Fruit fly (Drosophila melanogaster) Kc167 (cell line): ENCODE data around the gene CG12071.

Experiments used
- Myc ChIP-seq: fragments of >200 bp; optimal IDR thresholded peaks from 2 replicates; lab custom pipeline; 2017; ENCODE audit warnings: missing external identifiers
- Sin3A ChIP-seq: fragments of >200 bp; optimal IDR thresholded peaks from 2 replicates; lab custom pipeline; 2018; ENCODE audit warnings: missing external identifiers
- h ChIP-seq: fragments of >200 bp; optimal IDR thresholded peaks from 3 replicates; lab custom pipeline; 2018; ENCODE audit warnings: missing external identifiers
- insv ChIP-seq: fragments of >200 bp; optimal IDR thresholded peaks from 3 replicates; lab custom pipeline; 2018; ENCODE audit warnings: missing external identifiers
- psq ChIP-seq: fragments of >200 bp; optimal IDR thresholded peaks from 2 replicates; lab custom pipeline; 2017; ENCODE audit warnings: missing external identifiers
- ttk ChIP-seq: sonication (Bioruptor generic); optimal IDR thresholded peaks from 2 replicates; lab custom pipeline; 2017; ENCODE audit warnings: missing external identifiers

CG12071 gene

DNA sequence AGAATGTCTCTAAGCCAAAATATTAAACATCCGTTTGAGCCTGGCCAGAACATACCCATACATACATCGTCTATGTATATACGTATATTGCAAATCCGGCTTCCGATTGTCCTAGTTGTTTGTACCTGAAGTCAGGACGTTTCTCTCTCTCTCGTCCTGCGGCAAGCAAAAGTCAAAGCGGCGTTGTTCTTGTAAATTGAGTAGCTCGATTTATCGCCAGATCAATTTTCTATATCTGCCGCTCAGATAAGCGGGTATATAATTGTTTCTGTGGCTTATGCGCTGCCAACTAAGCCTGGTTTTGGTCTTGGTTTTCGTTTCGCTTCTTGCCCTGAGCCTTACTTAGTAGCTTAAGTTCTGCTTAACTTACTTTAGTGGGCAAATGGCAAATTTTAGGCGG lies 24.2 kb downstream of the CG12071 start:
- TF ChIP-seq Myc (lab: Kevin White, UChicago) (no peak), insv (lab: Kevin White, UChicago) (no peak), ttk (lab: Kevin White, UChicago) (no peak), psq (lab: Kevin White, UChicago) (no peak), Sin3A (lab: Kevin White, UChicago) (no peak), h (lab: Kevin White, UChicago) (no peak)

DNA sequence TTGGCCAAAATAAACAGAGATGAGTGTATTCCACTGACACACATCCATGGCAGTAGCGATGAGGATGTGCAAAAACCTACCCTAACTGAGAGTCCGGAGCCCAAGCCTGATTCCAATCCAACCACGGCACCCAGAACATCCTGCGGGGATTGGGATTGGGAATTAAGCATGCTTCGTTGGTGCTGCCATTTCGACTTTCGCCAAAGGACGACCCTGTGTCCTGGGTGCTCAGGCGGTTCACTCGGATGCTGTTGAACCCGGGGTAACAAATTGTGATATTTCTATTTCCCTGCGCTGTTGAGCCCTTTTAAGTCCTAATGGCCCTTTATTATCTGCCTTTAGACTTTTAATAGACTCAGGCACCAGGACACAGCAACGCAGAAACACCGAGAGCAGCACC lies 25.7 kb downstream of the CG12071 start:
- TF ChIP-seq Sin3A (lab: Kevin White, UChicago) (no peak), insv (lab: Kevin White, UChicago) (no peak), psq (lab: Kevin White, UChicago) (no peak), Myc (lab: Kevin White, UChicago) (no peak), h (lab: Kevin White, UChicago) (no peak), ttk (lab: Kevin White, UChicago) (no peak)

DNA sequence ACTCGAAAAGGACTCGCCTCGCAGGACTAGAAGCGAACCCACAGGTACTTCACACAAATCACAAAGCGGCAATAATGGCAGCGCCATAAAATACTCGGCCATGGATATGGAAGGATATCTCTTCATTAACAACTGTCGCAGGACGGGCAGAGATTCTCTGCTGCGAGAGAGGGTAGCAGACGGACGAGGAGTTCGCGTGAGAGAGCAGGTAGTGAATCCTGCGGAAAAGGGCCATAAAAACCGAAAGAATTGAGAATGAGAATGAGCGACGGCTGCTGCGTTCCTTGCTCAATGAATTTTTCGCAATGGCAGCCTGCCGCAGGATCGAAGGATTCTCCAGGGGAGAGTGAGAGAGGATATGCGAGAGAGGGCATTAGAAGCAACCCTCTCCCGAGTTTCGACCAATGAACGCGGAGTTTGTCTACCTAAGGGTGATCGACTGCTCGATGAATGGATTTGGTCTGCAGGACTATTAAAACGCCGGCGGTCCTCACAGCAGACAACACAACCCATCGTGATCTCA lies 28.9 kb downstream of the CG12071 start, which contains the start of gene tll:
Gene tll (plus strand): TSS at position 473 of the 523 bp plus-strand sequence.
- no peak for TF ChIP-seq Myc (lab: Kevin White, UChicago)
- no peak for TF ChIP-seq ttk (lab: Kevin White, UChicago)
- TF ChIP-seq Sin3A (lab: Kevin White, UChicago), result no peak
- TF ChIP-seq insv (lab: Kevin White, UChicago), result no peak
- TF ChIP-seq h (lab: Kevin White, UChicago), result no peak
- TF ChIP-seq psq (lab: Kevin White, UChicago), result no peak

DNA sequence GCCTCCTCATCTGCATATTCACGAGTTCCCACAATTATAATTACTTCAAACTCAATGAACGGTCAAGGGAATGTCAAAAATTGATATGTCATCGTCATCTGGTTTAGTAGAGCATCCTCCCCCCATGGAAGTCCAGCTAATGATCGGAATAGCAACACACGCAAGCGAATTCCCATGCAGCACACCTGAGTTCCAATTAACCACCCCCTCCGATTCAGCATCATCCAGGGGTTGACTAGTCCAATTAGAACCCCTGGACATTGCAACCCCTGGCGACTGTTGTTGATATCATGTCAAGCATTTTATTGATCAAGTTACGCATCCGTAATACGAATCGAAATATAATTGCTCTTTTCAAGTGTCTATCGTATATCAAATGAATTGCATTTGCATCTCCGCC lies 30.4 kb downstream of the CG12071 start:
- TF ChIP-seq Myc (lab: Kevin White, UChicago) (no peak), ttk (lab: Kevin White, UChicago) (no peak), psq (lab: Kevin White, UChicago) (no peak), h (lab: Kevin White, UChicago) (no peak), insv (lab: Kevin White, UChicago) (no peak)

DNA sequence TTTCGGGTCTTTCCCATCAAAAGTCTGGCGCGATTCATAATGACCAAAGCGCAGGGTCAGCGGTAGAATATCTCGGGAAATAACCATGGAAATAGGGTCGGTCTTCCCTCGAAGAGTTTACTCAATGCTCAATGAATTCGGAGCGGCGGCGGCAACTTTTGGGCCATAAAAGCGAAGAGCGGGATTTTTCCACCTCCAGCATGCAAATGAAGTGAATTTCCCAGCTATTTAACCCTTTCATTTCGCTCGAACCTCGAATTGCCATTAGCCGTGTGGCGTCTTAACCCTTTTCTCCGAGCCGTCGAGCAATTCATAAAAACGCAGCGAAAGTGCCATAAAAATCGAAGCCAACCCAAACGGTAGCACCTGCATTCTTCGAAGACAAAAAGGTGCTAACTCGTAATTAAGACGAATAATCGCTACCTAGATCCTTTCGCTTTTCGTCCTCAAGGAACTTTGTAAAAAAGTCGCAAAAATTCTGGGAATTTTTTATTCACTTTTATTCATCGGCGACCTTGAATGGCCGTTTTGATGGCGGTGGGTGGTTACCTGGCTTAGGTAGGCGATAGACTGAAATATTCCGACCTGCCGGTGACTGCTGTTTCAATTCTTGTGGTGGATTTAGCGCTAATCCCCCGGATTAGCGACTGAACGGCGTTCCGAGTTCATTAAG lies 31.2 kb downstream of the CG12071 start:
- no peak for TF ChIP-seq Myc (lab: Kevin White, UChicago)
- TF ChIP-seq Sin3A (lab: Kevin White, UChicago), result no peak
- no peak for TF ChIP-seq h (lab: Kevin White, UChicago)
- TF ChIP-seq insv (lab: Kevin White, UChicago), result no peak
- TF ChIP-seq ttk (lab: Kevin White, UChicago), result no peak
- TF ChIP-seq psq (lab: Kevin White, UChicago), result no peak

DNA sequence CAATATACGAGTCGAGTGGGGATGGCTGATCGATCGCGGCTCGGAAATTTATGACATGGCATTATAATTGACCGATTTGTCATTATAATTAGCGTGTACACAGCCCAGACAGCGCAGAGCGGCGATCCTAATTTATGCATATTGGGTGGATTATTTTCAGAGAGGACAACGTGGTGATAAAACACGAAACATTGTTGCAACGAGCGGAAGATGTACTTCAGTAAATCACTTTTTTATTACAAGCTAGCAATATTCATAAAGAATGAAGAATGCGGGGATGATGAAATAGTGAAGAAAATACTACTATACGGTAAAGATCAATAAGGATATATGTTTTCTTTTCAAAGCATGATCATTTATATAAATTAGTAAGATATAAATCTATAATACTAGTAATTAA lies 36.4 kb downstream of the CG12071 start:
- TF ChIP-seq insv (lab: Kevin White, UChicago) (no peak), Sin3A (lab: Kevin White, UChicago) (no peak), h (lab: Kevin White, UChicago) (no peak), psq (lab: Kevin White, UChicago) (no peak), ttk (lab: Kevin White, UChicago) (no peak), Myc (lab: Kevin White, UChicago) (no peak)

DNA sequence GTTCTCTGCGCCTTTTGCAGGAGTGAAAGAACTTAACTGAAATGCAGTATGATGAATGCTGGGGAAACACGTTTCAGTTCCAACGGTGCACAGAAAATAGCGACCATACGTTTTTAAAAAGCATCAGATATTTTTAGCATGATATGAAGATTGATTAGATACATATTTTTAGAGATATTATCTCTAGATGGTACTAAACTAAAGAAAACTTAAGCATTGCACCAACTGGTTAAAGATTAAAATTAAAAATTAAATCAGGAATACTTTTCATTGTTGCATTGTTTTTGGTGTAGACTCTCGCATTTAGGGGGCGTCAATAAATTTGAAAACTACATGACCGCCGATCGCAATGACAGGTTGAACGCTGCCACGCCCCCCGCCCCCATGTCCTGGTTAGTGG lies 37.1 kb downstream of the CG12071 start:
- TF ChIP-seq Myc (lab: Kevin White, UChicago) (no peak), insv (lab: Kevin White, UChicago) (no peak), h (lab: Kevin White, UChicago) (no peak), psq (lab: Kevin White, UChicago) (no peak), Sin3A (lab: Kevin White, UChicago) (no peak), ttk (lab: Kevin White, UChicago) (no peak)

DNA sequence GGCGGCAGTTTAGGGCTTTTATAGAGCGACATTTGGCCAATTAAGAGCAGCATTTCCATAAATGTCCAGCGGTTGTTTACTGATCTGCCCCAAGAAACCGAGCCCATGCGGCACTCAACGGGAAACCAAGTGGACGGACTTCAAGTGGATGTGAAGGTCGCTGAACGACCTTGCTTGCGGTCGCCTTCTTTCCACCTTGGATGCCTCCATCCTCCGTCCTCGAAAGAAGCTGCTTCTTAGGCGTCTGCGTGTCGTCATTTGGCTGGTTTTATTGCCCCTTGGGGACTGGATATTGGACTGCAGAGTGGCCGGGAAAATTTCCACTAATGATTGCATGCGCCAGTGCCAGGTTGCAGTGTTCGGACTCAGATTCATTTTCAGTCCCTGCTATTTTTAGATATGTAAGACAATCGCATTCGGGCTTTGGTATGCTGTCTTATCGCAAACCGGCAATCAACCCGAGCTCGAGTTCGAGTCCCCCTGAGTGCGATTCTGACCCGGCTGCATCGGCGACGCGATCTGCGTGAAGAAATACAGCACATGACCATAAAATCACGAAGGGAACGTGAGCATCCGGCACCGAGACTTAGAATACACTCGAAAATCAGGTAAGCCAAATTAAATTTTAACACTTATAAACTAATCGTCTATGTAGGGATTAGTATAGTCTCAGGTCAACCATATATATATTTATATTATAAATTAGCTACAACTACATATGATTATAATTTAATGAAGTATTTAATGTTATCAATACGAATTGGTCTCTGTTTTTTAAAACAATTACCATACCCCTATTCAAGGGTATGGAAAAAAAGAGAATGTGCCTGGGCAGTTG lies 38.0 kb downstream of the CG12071 start:
- no peak for TF ChIP-seq Sin3A (lab: Kevin White, UChicago)
- TF ChIP-seq insv (lab: Kevin White, UChicago), result no peak
- no peak for TF ChIP-seq Myc (lab: Kevin White, UChicago)
- no peak for TF ChIP-seq ttk (lab: Kevin White, UChicago)
- no peak for TF ChIP-seq h (lab: Kevin White, UChicago)
- TF ChIP-seq psq (lab: Kevin White, UChicago), result no peak

DNA sequence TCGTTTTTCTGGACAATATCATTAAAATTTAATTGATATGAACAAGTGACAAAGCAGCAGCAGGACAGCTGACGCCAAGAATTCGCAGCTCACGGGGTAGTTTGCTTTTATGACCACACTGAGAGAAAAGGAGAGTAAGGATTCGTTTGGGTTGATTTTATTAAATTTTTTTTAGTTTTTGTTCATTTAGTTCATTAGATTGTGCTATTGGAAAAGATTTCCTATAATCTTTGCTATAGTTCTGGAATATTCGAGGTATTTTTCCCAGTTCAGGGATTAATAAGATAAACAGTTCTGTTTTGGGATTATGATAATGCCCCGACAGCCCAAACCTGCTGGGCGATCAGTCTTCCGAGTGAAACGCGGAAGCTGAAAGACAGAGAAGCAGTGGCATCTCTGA lies 38.6 kb downstream of the CG12071 start:
- no peak for TF ChIP-seq Sin3A (lab: Kevin White, UChicago)
- TF ChIP-seq Myc (lab: Kevin White, UChicago), result no peak
- no peak for TF ChIP-seq psq (lab: Kevin White, UChicago)

DNA sequence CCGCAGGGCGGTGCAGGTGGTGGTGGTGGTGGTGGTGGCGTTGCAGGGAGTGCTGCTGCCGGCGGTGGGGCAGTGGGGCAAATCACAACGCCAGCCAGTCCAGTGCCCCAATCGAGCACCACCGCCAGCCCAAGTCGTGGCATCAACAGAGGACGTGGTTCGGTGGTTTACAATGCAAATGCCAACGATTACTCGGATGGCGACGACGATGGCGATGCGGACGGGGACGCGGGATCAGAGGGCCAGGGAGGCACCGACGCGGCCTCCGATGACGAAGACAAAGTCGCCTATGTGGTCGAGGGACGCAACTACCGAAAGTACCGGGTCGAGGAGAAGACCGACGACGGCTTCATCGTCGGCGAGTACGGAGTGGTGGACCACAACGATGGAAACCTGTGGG lies 40.1 kb downstream of the CG12071 start:
- TF ChIP-seq Myc (lab: Kevin White, UChicago) (no peak), h (lab: Kevin White, UChicago) (no peak), Sin3A (lab: Kevin White, UChicago) (no peak), insv (lab: Kevin White, UChicago) (no peak), psq (lab: Kevin White, UChicago) (no peak), ttk (lab: Kevin White, UChicago) (no peak)

DNA sequence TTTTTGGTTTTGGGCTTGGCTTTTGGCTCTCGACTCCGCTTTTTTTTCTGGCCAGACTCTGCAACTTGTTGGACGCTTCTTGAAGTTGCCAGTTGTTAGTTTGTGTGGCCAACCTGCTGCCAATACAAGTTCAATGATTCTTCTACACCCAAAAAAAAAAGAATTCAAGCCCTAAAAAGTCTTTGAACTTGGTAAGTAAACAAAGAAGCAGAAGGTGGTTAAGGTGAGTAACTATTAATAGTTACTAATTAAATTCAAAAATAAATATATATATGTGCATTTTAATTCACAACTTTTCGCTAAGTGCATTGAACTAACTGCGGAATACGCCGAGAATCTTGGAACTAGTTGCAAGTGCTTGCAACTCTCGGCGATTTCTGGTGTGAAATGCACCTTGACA lies 47.7 kb downstream of the CG12071 start:
- TF ChIP-seq h (lab: Kevin White, UChicago) (no peak), psq (lab: Kevin White, UChicago) (no peak), insv (lab: Kevin White, UChicago) (no peak), Sin3A (lab: Kevin White, UChicago) (no peak), ttk (lab: Kevin White, UChicago) (no peak)
